Worm (Caenorhabditis elegans) whole organism, L1 larva: ENCODE measurements around the gene cdgs-1.

Source experiments
- C04F5.9 ChIP-seq: sonication (generic microtip); optimal IDR thresholded peaks from 2 replicates; lab custom pipeline; 2016; ENCODE audit warnings: missing genetic modification characterization, missing compliant biosample characterization
- C16A3.4 ChIP-seq: fragments of 150-350 bp; optimal IDR thresholded peaks from 2 replicates; lab custom pipeline; 2014; ENCODE audit warnings: missing biosample characterization, missing genetic modification characterization
- aha-1 ChIP-seq: fragments of 150-350 bp; optimal IDR thresholded peaks from 2 replicates; lab custom pipeline; 2014; ENCODE audit warnings: missing biosample characterization, missing genetic modification characterization
- ceh-63 ChIP-seq: fragments of 200-800 bp; sonication (Bioruptor generic); optimal IDR thresholded peaks from 2 replicates; lab custom pipeline; 2018; ENCODE audit warnings: mild to moderate bottlenecking, missing genetic modification characterization, missing compliant biosample characterization
- ceh-8 ChIP-seq: fragments of 200-800 bp; sonication (Bioruptor generic); optimal IDR thresholded peaks from 2 replicates; lab custom pipeline; 2018; ENCODE audit warnings: mild to moderate bottlenecking, missing genetic modification characterization, moderate library complexity, missing compliant biosample characterization
- ceh-82 ChIP-seq, 3 experiments: fragments of 150-350 bp in 1 of 3; sonication (generic microtip) in 2 of 3; optimal IDR thresholded peaks; 2 replicates each; lab custom pipeline; 2014 to 2017; ENCODE audit warnings: missing biosample characterization in 3 of 3, missing genetic modification characterization in 3 of 3
- ceh-88 ChIP-seq: fragments of 200-800 bp; sonication (Bioruptor generic); IDR thresholded peaks from 2 replicates; pipeline ENCODE4 v1.3.6; 2022; ENCODE audit warnings: missing genetic modification characterization, missing compliant biosample characterization
- ceh-90 ChIP-seq: sonication (generic microtip); optimal IDR thresholded peaks from 2 replicates; lab custom pipeline; 2016; ENCODE audit warnings: missing genetic modification characterization, missing compliant biosample characterization
- ces-1 ChIP-seq: fragments of 150-350 bp; optimal IDR thresholded peaks from 2 replicates; lab custom pipeline; 2014; ENCODE audit warnings: missing biosample characterization, missing genetic modification reagents, missing genetic modification characterization
- dsc-1 ChIP-seq: sonication (generic microtip); optimal IDR thresholded peaks from 2 replicates; lab custom pipeline; 2016; ENCODE audit warnings: mild to moderate bottlenecking, missing genetic modification characterization, missing compliant biosample characterization
- efl-1 ChIP-seq, 4 experiments: fragments of 150-350 bp; optimal IDR thresholded peaks in 3 of 4; peaks in 1 of 4; 1 replicate in 1 of 4; 2 replicates in 3 of 4; lab custom pipeline; 2014; ENCODE audit warnings: missing biosample characterization in 2 of 4, missing genetic modification characterization in 2 of 4, missing genetic modification reagents in 2 of 4
- elt-2 ChIP-seq: sonication (generic microtip); optimal IDR thresholded peaks from 2 replicates; lab custom pipeline; 2016; ENCODE audit warnings: missing genetic modification characterization, mild to moderate bottlenecking, inconsistent platforms, missing compliant biosample characterization, missing genetic modification reagents
- ets-5 ChIP-seq: fragments of 200-800 bp; sonication (Bioruptor generic); IDR thresholded peaks from 2 replicates; pipeline ENCODE4 v1.3.6; 2022; ENCODE audit warnings: missing genetic modification characterization, missing compliant biosample characterization
- fkh-8 ChIP-seq: sonication (generic microtip); optimal IDR thresholded peaks from 2 replicates; lab custom pipeline; 2016; ENCODE audit warnings: mild to moderate bottlenecking, missing genetic modification characterization, missing compliant biosample characterization
- fos-1 ChIP-seq: fragments of 150-350 bp; optimal IDR thresholded peaks from 2 replicates; lab custom pipeline; 2014; ENCODE audit warnings: missing biosample characterization, missing genetic modification characterization
- hlh-17 ChIP-seq: fragments of 200-800 bp; sonication (Bioruptor generic); optimal IDR thresholded peaks from 2 replicates; lab custom pipeline; 2018; ENCODE audit warnings: missing genetic modification characterization, mild to moderate bottlenecking, missing compliant biosample characterization, moderate library complexity, borderline replicate concordance
- hpl-2 ChIP-seq: fragments of 150-350 bp; optimal IDR thresholded peaks from 2 replicates; lab custom pipeline; 2014; ENCODE audit warnings: missing biosample characterization, missing genetic modification reagents, missing genetic modification characterization
- irx-1 ChIP-seq: sonication (generic microtip); optimal IDR thresholded peaks from 2 replicates; lab custom pipeline; 2016; ENCODE audit warnings: missing genetic modification characterization, missing compliant biosample characterization
- jun-1 ChIP-seq: fragments of 150-350 bp; optimal IDR thresholded peaks from 2 replicates; lab custom pipeline; 2014; ENCODE audit warnings: missing biosample characterization, missing genetic modification reagents, missing genetic modification characterization
- lin-13 ChIP-seq: fragments of 150-350 bp; optimal IDR thresholded peaks from 2 replicates; lab custom pipeline; 2014; ENCODE audit warnings: missing biosample characterization, missing genetic modification reagents, missing genetic modification characterization
- lin-14 ChIP-seq: fragments of 200-800 bp; sonication (Bioruptor generic); optimal IDR thresholded peaks from 2 replicates; lab custom pipeline; 2018; ENCODE audit warnings: mild to moderate bottlenecking, missing genetic modification characterization, moderate library complexity, missing compliant biosample characterization
- lin-35 ChIP-seq, 2 experiments: fragments of 150-350 bp; optimal IDR thresholded peaks; 2 replicates each; lab custom pipeline; 2014; ENCODE audit warnings: missing biosample characterization in 2 of 2, missing genetic modification characterization in 2 of 2, missing genetic modification reagents in 2 of 2
- lir-3 ChIP-seq: sonication (generic microtip); optimal IDR thresholded peaks from 2 replicates; lab custom pipeline; 2016; ENCODE audit warnings: mild to moderate bottlenecking, missing genetic modification characterization, moderate library complexity, missing compliant biosample characterization; ENCODE audit not compliant: poor library complexity
- mab-9 ChIP-seq: fragments of 200-800 bp; sonication (Bioruptor generic); IDR thresholded peaks from 2 replicates; pipeline ENCODE4 v1.3.6; 2022; ENCODE audit warnings: missing genetic modification reagents, missing genetic modification characterization, missing compliant biosample characterization
- mdl-1 ChIP-seq, 2 experiments: fragments of 150-350 bp; optimal IDR thresholded peaks; 2 replicates each; lab custom pipeline; 2014 to 2017; ENCODE audit warnings: missing biosample characterization in 2 of 2, missing genetic modification characterization in 2 of 2, inconsistent platforms in 1 of 2
- nhr-11 ChIP-seq: fragments of 150-350 bp; optimal IDR thresholded peaks from 2 replicates; lab custom pipeline; 2014; ENCODE audit warnings: missing biosample characterization, missing genetic modification characterization
- nhr-19 ChIP-seq: fragments of 200-800 bp; sonication (Bioruptor generic); conservative IDR thresholded peaks from 2 replicates; pipeline ENCODE4 v1.3.6; 2022; ENCODE audit warnings: missing genetic modification characterization, missing compliant biosample characterization
- nhr-20 ChIP-seq: sonication (generic microtip); optimal IDR thresholded peaks from 2 replicates; lab custom pipeline; 2016; ENCODE audit warnings: mild to moderate bottlenecking, missing genetic modification characterization, missing compliant biosample characterization
- nhr-28 ChIP-seq: fragments of 150-350 bp; optimal IDR thresholded peaks from 2 replicates; lab custom pipeline; 2014; ENCODE audit warnings: missing biosample characterization, missing genetic modification characterization
- nhr-76 ChIP-seq: sonication (generic microtip); optimal IDR thresholded peaks from 2 replicates; lab custom pipeline; 2017; ENCODE audit warnings: missing biosample characterization, missing genetic modification characterization
- nhr-77 ChIP-seq: fragments of 150-350 bp; optimal IDR thresholded peaks from 2 replicates; lab custom pipeline; 2014; ENCODE audit warnings: missing biosample characterization, missing genetic modification characterization
- nhr-84 ChIP-seq: sonication (generic microtip); optimal IDR thresholded peaks from 2 replicates; lab custom pipeline; 2017; ENCODE audit warnings: missing biosample characterization, missing genetic modification characterization
- nhr-90 ChIP-seq: sonication (generic microtip); optimal IDR thresholded peaks from 2 replicates; lab custom pipeline; 2016; ENCODE audit warnings: mild to moderate bottlenecking, missing genetic modification characterization, missing compliant biosample characterization; ENCODE audit not compliant: poor library complexity
- pqm-1 ChIP-seq: sonication (generic microtip); optimal IDR thresholded peaks from 3 replicates; lab custom pipeline; 2017; ENCODE audit warnings: missing biosample characterization, missing genetic modification characterization
- rnt-1 ChIP-seq: sonication (generic microtip); optimal IDR thresholded peaks from 2 replicates; lab custom pipeline; 2016; ENCODE audit warnings: mild to moderate bottlenecking, missing genetic modification characterization, moderate library complexity, missing compliant biosample characterization
- snu-23 ChIP-seq: sonication (generic microtip); optimal IDR thresholded peaks from 2 replicates; lab custom pipeline; 2016; ENCODE audit warnings: missing genetic modification characterization, missing compliant biosample characterization
- sox-4 ChIP-seq: sonication (generic microtip); optimal IDR thresholded peaks from 2 replicates; lab custom pipeline; 2016; ENCODE audit warnings: missing genetic modification characterization, missing compliant biosample characterization
- sptf-1 ChIP-seq: fragments of 150-350 bp; optimal IDR thresholded peaks from 2 replicates; lab custom pipeline; 2014; ENCODE audit warnings: missing biosample characterization, missing genetic modification characterization
- sup-37 ChIP-seq: fragments of 200-800 bp; sonication (Bioruptor generic); optimal IDR thresholded peaks from 2 replicates; lab custom pipeline; 2018; ENCODE audit warnings: mild to moderate bottlenecking, missing genetic modification characterization, missing compliant biosample characterization
- unc-130 ChIP-seq: fragments of 150-350 bp; optimal IDR thresholded peaks from 2 replicates; lab custom pipeline; 2017; ENCODE audit warnings: missing biosample characterization, missing genetic modification characterization, inconsistent platforms
- unc-62 ChIP-seq: fragments of 150-350 bp; optimal IDR thresholded peaks from 2 replicates; lab custom pipeline; 2014; ENCODE audit warnings: missing biosample characterization, missing genetic modification reagents, missing genetic modification characterization
- unc-86 ChIP-seq: sonication (generic microtip); optimal IDR thresholded peaks from 2 replicates; lab custom pipeline; 2016; ENCODE audit warnings: missing genetic modification characterization, missing compliant biosample characterization
- unc-98 ChIP-seq: fragments of 200-800 bp; sonication (Bioruptor generic); IDR thresholded peaks from 2 replicates; pipeline ENCODE4 v1.3.6; 2022; ENCODE audit warnings: missing genetic modification characterization, missing compliant biosample characterization
- xbp-1 ChIP-seq: sonication (generic microtip); optimal IDR thresholded peaks from 2 replicates; lab custom pipeline; 2016; ENCODE audit warnings: missing genetic modification characterization, missing compliant biosample characterization
- zag-1 ChIP-seq: fragments of 150-350 bp; optimal IDR thresholded peaks from 2 replicates; lab custom pipeline; 2014; ENCODE audit warnings: missing biosample characterization, missing genetic modification characterization
- ztf-11 ChIP-seq, 2 experiments: sonication (generic microtip); optimal IDR thresholded peaks; 2 replicates each; lab custom pipeline; 2016 to 2017; ENCODE audit warnings: missing genetic modification characterization in 2 of 2, missing biosample characterization in 1 of 2, missing compliant biosample characterization in 1 of 2

Gene cdgs-1

ce11 chrIV:7790801-7791588, 24.5 kb downstream of the cdgs-1 start, which contains the start of gene rsp-6 (continued):
- TF ChIP-seq lin-14 (GFP tag; lab: Kevin White, UChicago) (peak; percentile 89), sox-4 (no peak), rnt-1 (tag; lab: Kevin White, UChicago) (peak; percentile 81), zag-1 (tag; lab: Kevin White, UChicago) (no peak), nhr-20 (tag; lab: Kevin White, UChicago) (peak; percentile 85), nhr-84 (tag; lab: Kevin White, UChicago) (no peak), pqm-1 (tag; lab: Kevin White, UChicago) (no peak), aha-1 (tag; lab: Kevin White, UChicago) (peak; percentile 5), C04F5.9 (peak; percentile 46), unc-62 (GFP tag; lab: Kevin White, UChicago) (no peak), ceh-63 (no peak), lin-13 (peak; percentile 83), unc-98 (GFP tag; lab: Robert Waterston, UW) (no peak), jun-1 (tag; lab: Kevin White, UChicago) (peak; percentile 71), lin-35 (GFP tag; optimal IDR thresholded peaks at IDR 0.05; lab: Kevin White, UChicago) (peak; percentile 95 to 98), mdl-1 (tag; optimal IDR thresholded peaks at IDR 0.05; lab: Kevin White, UChicago) (peak in 1 of 2 experiments; percentile 89), ets-5 (no peak), ceh-90 (tag; lab: Kevin White, UChicago) (no peak), nhr-19 (peak; percentile 79), xbp-1 (tag; lab: Kevin White, UChicago) (peak; percentile 87), hpl-2 (GFP tag; lab: Kevin White, UChicago) (no peak), unc-130 (tag; lab: Kevin White, UChicago) (peak; percentile 87), ztf-11 (tag; optimal IDR thresholded peaks at IDR 0.05; lab: Kevin White, UChicago) (peak in 1 of 2 experiments; percentile 1), nhr-11 (peak; percentile 23), ces-1 (GFP tag; lab: Kevin White, UChicago) (no peak), hlh-17 (GFP tag; lab: Kevin White, UChicago) (no peak), irx-1 (tag; lab: Kevin White, UChicago) (peak; percentile 37), mab-9 (no peak), nhr-90 (tag; lab: Kevin White, UChicago) (peak; percentile 50), C16A3.4 (tag; lab: Kevin White, UChicago) (peak; percentile 94), sptf-1 (no peak), snu-23 (peak; percentile 92), nhr-77 (peak; percentile 78), ceh-8 (GFP tag; lab: Kevin White, UChicago) (no peak)
- TF ChIP-seq, all 84 proteins: peak for 52

- no peak for TF ChIP-seq nhr-76 (tag; lab: Kevin White, UChicago)
- no peak for TF ChIP-seq efl-1 (optimal IDR thresholded peaks at IDR 0.05; lab: Kevin White, UChicago)
- peak in 1 of 2 experiments; percentile 72 for TF ChIP-seq efl-1 (GFP tag; optimal IDR thresholded peaks at IDR 0.05 in 1 of 2; lab: Kevin White, UChicago)
These were observed 25.3 kb downstream of the cdgs-1 start for ce11 chrIV:7790151-7790691.

ce11 chrIV:7789521-7789949, 26.0 kb downstream of the cdgs-1 start, which contains the start of gene imp-3:
imp-3 (minus strand) TSS chrIV:7789613.
- TF ChIP-seq ceh-8 (GFP tag; lab: Kevin White, UChicago): no peak
- TF ChIP-seq ztf-11 (tag; optimal IDR thresholded peaks at IDR 0.05; lab: Kevin White, UChicago): no peak
- no peak for TF ChIP-seq C16A3.4 (tag; lab: Kevin White, UChicago)
- no peak for TF ChIP-seq fkh-8
- TF ChIP-seq ceh-88 (GFP tag; lab: Robert Waterston, UW): 0 out of 2 replicates have a peak, but pooled peaks have one; percentile 11
- no peak for TF ChIP-seq nhr-11
- no peak for TF ChIP-seq fos-1 (tag; lab: Kevin White, UChicago)
- TF ChIP-seq jun-1 (tag; lab: Kevin White, UChicago): no peak
- peak; percentile 57 for TF ChIP-seq snu-23
- TF ChIP-seq sup-37 (GFP tag; lab: Kevin White, UChicago): no peak
- TF ChIP-seq nhr-28: no peak
- TF ChIP-seq mab-9: no peak
- TF ChIP-seq unc-86 (tag; lab: Kevin White, UChicago): no peak
- TF ChIP-seq dsc-1: peak; percentile 18
- TF ChIP-seq lir-3 (tag; lab: Kevin White, UChicago): no peak
- TF ChIP-seq hlh-17 (GFP tag; lab: Kevin White, UChicago): no peak
- peak; percentile 6 for TF ChIP-seq elt-2
- TF ChIP-seq ceh-82 (tag; optimal IDR thresholded peaks at IDR 0.05; lab: Kevin White, UChicago): no peak
- no peak for TF ChIP-seq sox-4
- TF ChIP-seq rnt-1 (tag; lab: Kevin White, UChicago): peak; percentile 31
- TF ChIP-seq ets-5: no peak
